Worm (Caenorhabditis elegans): ENCODE results near the gene K02E7.4.
"Not testable (repeated sequence)": the region's sequence is repeated elsewhere in the genome, so short reads cannot be mapped to it uniquely, and the experiment has no call there.

The K02E7.4 gene

ce11 chrII:1072106-1072505 is at the start of gene K02E7.4:
TSS of gene K02E7.4 (plus strand) at chrII:1072406.
- TF ChIP-seq tbx-37 (GFP tag; conservative IDR thresholded peaks at IDR 0.05) = no peak
- no peak for TF ChIP-seq hmbx-1 (tag; optimal IDR thresholded peaks at IDR 0.05)
- TF ChIP-seq hnd-1 (tag; optimal IDR thresholded peaks at IDR 0.05) = no peak
- TF ChIP-seq ets-7 (tag; optimal IDR thresholded peaks at IDR 0.05) = no peak
- TF ChIP-seq F13C5.2 (tag; optimal IDR thresholded peaks at IDR 0.05) = no peak
- TF ChIP-seq sea-1 (GFP tag; conservative IDR thresholded peaks at IDR 0.05) = no peak
- TF ChIP-seq pes-1 (GFP tag; IDR thresholded peaks at IDR 0.05) = no peak
- no peak for TF ChIP-seq tbx-11 (GFP tag; IDR thresholded peaks at IDR 0.05)
- no peak for TF ChIP-seq B0310.2 (tag; optimal IDR thresholded peaks at IDR 0.05)
- no peak for TF ChIP-seq hmg-4 (GFP tag; optimal IDR thresholded peaks at IDR 0.05)
- TF ChIP-seq ceh-13 (GFP tag; optimal IDR thresholded peaks at IDR 0.05) = no peak
- no peak for TF ChIP-seq flt-1 (GFP tag; IDR thresholded peaks at IDR 0.05)
- no peak for TF ChIP-seq ama-1 (optimal IDR thresholded peaks at IDR 0.05)
- TF ChIP-seq scrt-1 (GFP tag; IDR thresholded peaks at IDR 0.05) = no peak
- no peak for TF ChIP-seq tra-4 (tag; optimal IDR thresholded peaks at IDR 0.05)
- TF ChIP-seq aly-1 (tag; optimal IDR thresholded peaks at IDR 0.05) = no peak

- TF ChIP-seq tbx-11 (GFP tag; IDR thresholded peaks at IDR 0.05); hnd-1 (tag; optimal IDR thresholded peaks at IDR 0.05); hmg-4 (GFP tag; optimal IDR thresholded peaks at IDR 0.05): not testable (repeated sequence)
These were observed 47.5 kb upstream of the K02E7.4 start, which contains the start of gene btb-11 for ce11 chrII:1024684-1025083. TSS of gene btb-11 (minus strand) at chrII:1024784.

ce11 chrII:1026670-1027069 is 45.5 kb upstream of the K02E7.4 start, which contains the start of gene M01D1.12:
TSS of gene M01D1.12 (plus strand) at chrII:1026970.
- TF ChIP-seq scrt-1 (GFP tag; IDR thresholded peaks at IDR 0.05) (no peak), hmg-4 (GFP tag; optimal IDR thresholded peaks at IDR 0.05) (no peak), flt-1 (GFP tag; IDR thresholded peaks at IDR 0.05) (no peak), tbx-37 (GFP tag; conservative IDR thresholded peaks at IDR 0.05) (no peak), F13C5.2 (tag; optimal IDR thresholded peaks at IDR 0.05) (no peak), hmbx-1 (tag; optimal IDR thresholded peaks at IDR 0.05) (no peak), aly-1 (tag; optimal IDR thresholded peaks at IDR 0.05) (no peak), sea-1 (GFP tag; conservative IDR thresholded peaks at IDR 0.05) (no peak), ceh-13 (GFP tag; optimal IDR thresholded peaks at IDR 0.05) (no peak), tra-4 (tag; optimal IDR thresholded peaks at IDR 0.05) (no peak), ama-1 (optimal IDR thresholded peaks at IDR 0.05) (no peak), ets-7 (tag; optimal IDR thresholded peaks at IDR 0.05) (no peak)

ce11 chrII:1028602-1029001 is 43.6 kb upstream of the K02E7.4 start, which contains the start of gene math-34:
TSS of gene math-34 (plus strand) at chrII:1028972.
- TF ChIP-seq ets-7 (tag; optimal IDR thresholded peaks at IDR 0.05) (no peak), hmg-4 (GFP tag; optimal IDR thresholded peaks at IDR 0.05) (no peak), tbx-11 (GFP tag; IDR thresholded peaks at IDR 0.05) (no peak), ceh-36 (tag; optimal IDR thresholded peaks at IDR 0.05) (no peak), tbx-37 (GFP tag; conservative IDR thresholded peaks at IDR 0.05) (no peak), hnd-1 (tag; optimal IDR thresholded peaks at IDR 0.05) (no peak), tra-4 (tag; optimal IDR thresholded peaks at IDR 0.05) (no peak), hmbx-1 (tag; optimal IDR thresholded peaks at IDR 0.05) (no peak), ama-1 (optimal IDR thresholded peaks at IDR 0.05) (no peak)

- TF ChIP-seq sea-1 (GFP tag; conservative IDR thresholded peaks at IDR 0.05) (no peak), pes-1 (GFP tag; IDR thresholded peaks at IDR 0.05) (no peak), tbx-11 (GFP tag; IDR thresholded peaks at IDR 0.05) (no peak)
These were observed 31.7 kb upstream of the K02E7.4 start, which contains the start of gene fbxb-39 for ce11 chrII:1040464-1040863. TSS of gene fbxb-39 (minus strand) at chrII:1040564.

ce11 chrII:1042227-1042626 is 30.0 kb upstream of the K02E7.4 start, which contains the start of gene fbxb-41:
TSS of gene fbxb-41 (minus strand) at chrII:1042327.
- TF ChIP-seq ama-1 (optimal IDR thresholded peaks at IDR 0.05) = no peak
- no peak for TF ChIP-seq F13C5.2 (tag; optimal IDR thresholded peaks at IDR 0.05)

ce11 chrII:1043932-1044331 is 28.3 kb upstream of the K02E7.4 start, which contains the start of gene fbxb-45:
TSS of gene fbxb-45 (minus strand) at chrII:1044032.
- TF ChIP-seq ceh-36, ets-7, tra-4 (tag; optimal IDR thresholded peaks at IDR 0.05): not testable (repeated sequence)

- no peak for TF ChIP-seq tbx-11 (GFP tag; IDR thresholded peaks at IDR 0.05)
- no peak for TF ChIP-seq hnd-1 (tag; optimal IDR thresholded peaks at IDR 0.05)
- TF ChIP-seq ceh-36 (tag; optimal IDR thresholded peaks at IDR 0.05) = no peak
- no peak for TF ChIP-seq hmbx-1 (tag; optimal IDR thresholded peaks at IDR 0.05)
- no peak for TF ChIP-seq scrt-1 (GFP tag; IDR thresholded peaks at IDR 0.05)
- TF ChIP-seq hmg-4 (GFP tag; optimal IDR thresholded peaks at IDR 0.05) = no peak
- TF ChIP-seq B0310.2 (tag; optimal IDR thresholded peaks at IDR 0.05) = no peak
- TF ChIP-seq sea-1 (GFP tag; conservative IDR thresholded peaks at IDR 0.05) = no peak
- TF ChIP-seq tra-4 (tag; optimal IDR thresholded peaks at IDR 0.05) = no peak
- TF ChIP-seq pes-1 (GFP tag; IDR thresholded peaks at IDR 0.05) = no peak
- no peak for TF ChIP-seq ceh-13 (GFP tag; optimal IDR thresholded peaks at IDR 0.05)
- TF ChIP-seq tbx-37 (GFP tag; conservative IDR thresholded peaks at IDR 0.05) = no peak
These were observed 26.5 kb upstream of the K02E7.4 start, which contains the start of gene str-148 for ce11 chrII:1045692-1046091. TSS of gene str-148 (plus strand) at chrII:1045992.

- peak; percentile 19; the same call in 1 of the 2 replicates for TF ChIP-seq pes-1 (GFP tag; IDR thresholded peaks at IDR 0.05)
- TF ChIP-seq tbx-37 (GFP tag; conservative IDR thresholded peaks at IDR 0.05) = no peak
These were observed 25.3 kb upstream of the K02E7.4 start for ce11 chrII:1046937-1047336.
